Fruit fly (Drosophila melanogaster): ENCODE results near the gene SelR.

DNA sequence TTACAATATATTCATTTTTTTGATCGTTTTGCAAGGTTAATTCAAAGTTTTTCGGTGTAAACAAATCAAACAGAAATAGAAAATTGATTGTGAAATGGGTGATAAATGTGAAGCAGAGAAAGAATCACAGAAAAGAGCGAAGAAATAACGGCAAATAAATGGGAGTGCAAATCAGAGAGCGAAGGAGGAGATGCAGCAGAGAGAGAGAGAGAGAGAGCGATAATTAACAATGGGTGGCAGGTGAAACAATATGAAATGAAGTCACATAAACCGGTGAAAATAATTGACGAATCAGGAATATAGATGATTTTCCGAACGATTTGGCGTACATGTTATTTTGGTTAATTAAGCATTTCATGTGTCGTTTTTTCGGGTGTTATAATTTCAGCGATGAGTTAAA is 4.5 kb downstream of the SelR start:
- TF ChIP-seq H2.0 (GFP tag; IDR thresholded peaks at IDR 0.05) (no peak), CG8944 (GFP tag; optimal IDR thresholded peaks at IDR 0.05) (no peak), CG16779 (GFP tag; IDR thresholded peaks at IDR 0.05) (no peak), seq (GFP tag; IDR thresholded peaks at IDR 0.05) (no peak), Hr3 (GFP tag; optimal IDR thresholded peaks at IDR 0.05) (no peak), CG14441 (GFP tag; IDR thresholded peaks at IDR 0.05) (no peak), Hr51 (GFP tag; optimal IDR thresholded peaks at IDR 0.05) (no peak), ttk (GFP tag; IDR thresholded peaks at IDR 0.05) (no peak), CG15696 (tag; optimal IDR thresholded peaks at IDR 0.05) (no peak)

All from whole organism, embryonic.